Fruit fly (Drosophila melanogaster) whole organism, adult: ENCODE measurements around the gene ome.

Experiments
- CG11617 ChIP-seq: fragments of 200-800 bp; sonication (Bioruptor generic); optimal IDR thresholded peaks from 2 replicates; lab custom pipeline; 2017; ENCODE audit warnings: mild to moderate bottlenecking, missing biosample characterization, missing genetic modification reagents, missing genetic modification characterization
- CG12768 ChIP-seq: fragments of 200-800 bp; sonication (Bioruptor generic); optimal IDR thresholded peaks from 2 replicates; lab custom pipeline; 2017; ENCODE audit warnings: missing biosample characterization, missing genetic modification characterization, mild to moderate bottlenecking, moderate library complexity, missing genetic modification reagents
- CG14711 ChIP-seq: fragments of 200-800 bp; sonication (Bioruptor generic); optimal IDR thresholded peaks from 2 replicates; lab custom pipeline; 2018; ENCODE audit warnings: missing biosample characterization, mild to moderate bottlenecking, missing genetic modification characterization, moderate library complexity
- CG1620 ChIP-seq: fragments of 200-800 bp; sonication (Bioruptor generic); optimal IDR thresholded peaks from 2 replicates; lab custom pipeline; 2016; ENCODE audit warnings: missing biosample characterization, missing genetic modification characterization
- CG33017 ChIP-seq: fragments of 200-800 bp; sonication (Bioruptor generic); optimal IDR thresholded peaks from 2 replicates; lab custom pipeline; 2018; ENCODE audit warnings: missing biosample characterization, mild to moderate bottlenecking, missing genetic modification characterization, moderate library complexity
- CG5204 ChIP-seq: fragments of 200-800 bp; sonication (Bioruptor generic); optimal IDR thresholded peaks from 2 replicates; lab custom pipeline; 2016; ENCODE audit warnings: missing biosample characterization, missing genetic modification characterization
- CG7045 ChIP-seq: fragments of 200-800 bp; sonication (Bioruptor generic); optimal IDR thresholded peaks from 2 replicates; lab custom pipeline; 2017; ENCODE audit warnings: missing biosample characterization, mild to moderate bottlenecking, missing genetic modification characterization
- CG7101 ChIP-seq: fragments of 200-800 bp; sonication (Bioruptor generic); optimal IDR thresholded peaks from 2 replicates; lab custom pipeline; 2018; ENCODE audit warnings: missing biosample characterization, mild to moderate bottlenecking, missing genetic modification characterization, moderate library complexity
- Clk ChIP-seq: fragments of 200-800 bp; sonication (Bioruptor generic); optimal IDR thresholded peaks from 2 replicates; lab custom pipeline; 2017; ENCODE audit warnings: missing biosample characterization, missing genetic modification characterization
- Crg-1 ChIP-seq: fragments of 200-800 bp; sonication (Bioruptor generic); optimal IDR thresholded peaks from 2 replicates; lab custom pipeline; 2016; ENCODE audit warnings: missing biosample characterization, missing genetic modification characterization
- Hr96 ChIP-seq: fragments of 200-800 bp; sonication (Bioruptor generic); optimal IDR thresholded peaks from 2 replicates; lab custom pipeline; 2016; ENCODE audit warnings: missing biosample characterization, missing genetic modification characterization
- Mnt ChIP-seq: fragments of 200-800 bp; sonication (Bioruptor generic); optimal IDR thresholded peaks from 2 replicates; lab custom pipeline; 2016; ENCODE audit warnings: missing biosample characterization, mild to moderate bottlenecking, missing genetic modification characterization
- bab1 ChIP-seq: fragments of 200-800 bp; sonication (Bioruptor generic); optimal IDR thresholded peaks from 3 replicates; lab custom pipeline; 2019; ENCODE audit warnings: missing biosample characterization, mild to moderate bottlenecking, missing genetic modification characterization, moderate library complexity
- cic ChIP-seq: fragments of 200-800 bp; sonication (Bioruptor generic); optimal IDR thresholded peaks from 2 replicates; lab custom pipeline; 2017; ENCODE audit warnings: missing biosample characterization, mild to moderate bottlenecking, missing genetic modification characterization, moderate library complexity
- cnc ChIP-seq, 2 experiments: fragments of >200 bp; optimal IDR thresholded peaks; 2 replicates each; lab custom pipeline; 2017
- kay ChIP-seq: fragments of 200-800 bp; sonication (Bioruptor generic); peaks from one replicate; lab custom pipeline; 2016; ENCODE audit warnings: missing biosample characterization, missing genetic modification characterization, borderline replicate concordance
- ovo ChIP-seq: fragments of 200-800 bp; sonication (Bioruptor generic); optimal IDR thresholded peaks from 2 replicates; lab custom pipeline; 2016; ENCODE audit warnings: missing biosample characterization, missing genetic modification characterization
- pad ChIP-seq: fragments of 200-800 bp; sonication (Bioruptor generic); optimal IDR thresholded peaks from 3 replicates; lab custom pipeline; 2017; ENCODE audit warnings: missing biosample characterization, missing genetic modification characterization, mild to moderate bottlenecking, moderate library complexity, missing genetic modification reagents
- tj ChIP-seq: fragments of 200-800 bp; sonication (Bioruptor generic); optimal IDR thresholded peaks from 3 replicates; lab custom pipeline; 2017; ENCODE audit warnings: missing biosample characterization, mild to moderate bottlenecking, missing genetic modification characterization, moderate library complexity
- toe ChIP-seq: fragments of 200-800 bp; sonication (Bioruptor generic); optimal IDR thresholded peaks from 2 replicates; lab custom pipeline; 2016; ENCODE audit warnings: missing biosample characterization, missing genetic modification characterization

The ome gene

DNA sequence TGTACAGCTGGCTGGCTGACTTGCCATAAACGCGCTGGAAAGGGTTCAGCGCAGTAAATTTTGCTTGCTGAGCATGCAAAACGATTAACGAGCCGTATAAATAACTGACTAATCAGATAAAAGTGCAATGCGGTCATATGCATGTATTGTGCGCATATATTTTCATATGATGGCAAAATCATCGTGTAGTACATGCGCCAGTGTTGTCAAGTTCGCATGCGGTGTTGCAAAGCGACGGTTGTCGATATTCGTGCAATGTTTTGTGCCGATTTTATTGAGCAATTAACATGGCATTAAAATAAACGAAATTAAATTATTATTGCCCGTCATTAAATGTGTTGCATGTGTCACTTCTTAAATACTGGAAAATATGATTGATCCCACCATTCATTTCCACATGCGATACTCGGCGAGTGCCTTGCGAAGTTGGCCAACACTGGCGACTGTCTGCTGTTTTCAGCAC is 117.5 kb downstream of the ome start:
- TF ChIP-seq pad (peak; percentile 82), bab1 (GFP tag; lab: Kevin White, UChicago) (peak; percentile 74), CG5204 (GFP tag; lab: Kevin White, UChicago) (peak; percentile 93), CG11617 (GFP tag; lab: Kevin White, UChicago) (peak; percentile 79), ovo (GFP tag; lab: Kevin White, UChicago) (peak; percentile 90), tj (GFP tag; lab: Kevin White, UChicago) (peak; percentile 88), Hr96 (GFP tag; lab: Kevin White, UChicago) (peak; percentile 95), CG7045 (GFP tag; lab: Kevin White, UChicago) (peak; percentile 84), kay (GFP tag; lab: Kevin White, UChicago) (no peak), Crg-1 (GFP tag; lab: Kevin White, UChicago) (peak; percentile 97), CG1620 (GFP tag; lab: Kevin White, UChicago) (peak; percentile 97), cic (GFP tag; lab: Kevin White, UChicago) (peak; percentile 68), CG12768 (peak; percentile 96), Mnt (GFP tag; lab: Kevin White, UChicago) (peak; percentile 91), toe (GFP tag; lab: Kevin White, UChicago) (peak; percentile 93), CG7101 (peak; percentile 90), CG33017 (tag; lab: Kevin White, UChicago) (peak; percentile 75), cnc (optimal IDR thresholded peaks at IDR 0.05; lab: Kevin White, UChicago) (no peak), Clk (GFP tag; lab: Kevin White, UChicago) (peak; percentile 87), CG14711 (tag; lab: Kevin White, UChicago) (peak; percentile 83)

DNA sequence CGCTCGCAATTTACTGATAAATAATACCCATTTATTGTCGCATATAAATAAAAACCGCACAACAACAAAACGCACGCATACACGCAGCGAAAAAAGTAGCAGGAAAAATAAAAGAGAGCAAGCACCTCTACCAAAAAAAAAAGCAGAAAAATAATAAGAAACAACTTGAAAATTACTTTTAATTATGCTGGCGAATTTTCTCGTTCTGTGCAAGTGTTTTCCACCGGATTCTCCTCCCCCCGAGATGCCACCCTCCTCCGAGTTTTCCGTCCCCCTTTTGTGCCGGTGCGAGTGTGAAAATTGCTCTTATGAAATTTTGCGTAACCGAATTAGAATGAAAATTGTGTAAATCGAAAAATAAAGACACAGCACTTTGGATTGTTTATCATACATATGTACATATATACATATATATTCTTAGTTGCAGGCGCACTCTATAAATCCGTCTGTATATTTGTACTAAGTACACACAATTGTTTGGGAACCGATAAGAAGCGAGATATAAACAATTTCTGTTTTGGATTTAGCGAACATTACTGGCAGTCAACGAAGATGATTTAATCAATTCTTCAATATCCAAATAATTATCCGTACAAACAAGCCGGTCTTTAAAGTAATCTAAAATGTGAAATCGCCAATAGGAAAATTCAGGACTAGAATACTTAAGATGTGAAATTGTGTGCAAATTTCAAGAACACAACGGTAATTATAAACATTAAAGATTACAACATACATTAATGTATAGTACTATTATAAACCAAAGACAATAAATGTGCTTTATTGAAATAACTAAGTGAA is 118.4 kb downstream of the ome start:
- TF ChIP-seq kay (GFP tag; lab: Kevin White, UChicago) (no peak), Crg-1 (GFP tag; lab: Kevin White, UChicago) (no peak), CG14711 (tag; lab: Kevin White, UChicago) (no peak), CG5204 (GFP tag; lab: Kevin White, UChicago) (no peak), Mnt (GFP tag; lab: Kevin White, UChicago) (no peak), CG7045 (GFP tag; lab: Kevin White, UChicago) (no peak), pad (no peak), CG33017 (tag; lab: Kevin White, UChicago) (no peak), cic (GFP tag; lab: Kevin White, UChicago) (no peak), Clk (GFP tag; lab: Kevin White, UChicago) (no peak), tj (GFP tag; lab: Kevin White, UChicago) (no peak)
